Fruit fly (Drosophila melanogaster): Measurements from ENCODE around the gene Ldaf1.

dm6 chrX:1909533-1909932 is 7.8 kb upstream of the Ldaf1 start:
- TF ChIP-seq Crg-1 (GFP tag; optimal IDR thresholded peaks at IDR 0.05) = no peak
- no peak for TF ChIP-seq bab1 (GFP tag; optimal IDR thresholded peaks at IDR 0.05)
- TF ChIP-seq kay (GFP tag; ENCODE audit: borderline replicate concordance) = no peak
- TF ChIP-seq CG33017 (tag; optimal IDR thresholded peaks at IDR 0.05) = no peak
- TF ChIP-seq cic (GFP tag; optimal IDR thresholded peaks at IDR 0.05) = peak; percentile 20

Data from whole organism, adult.